Worm (Caenorhabditis elegans) whole organism, young adult: ENCODE data around the gene F27D9.2.

ENCODE experiments used
- B0035.1 ChIP-seq: sonication (generic microtip); optimal IDR thresholded peaks from 2 replicates; lab custom pipeline; 2016; ENCODE audit warnings: missing genetic modification characterization, mild to moderate bottlenecking, missing compliant biosample characterization, missing genotype, missing genetic modification reagents
- B0336.3 ChIP-seq: fragments of 200-800 bp; sonication (Bioruptor generic); IDR thresholded peaks from 2 replicates; pipeline ENCODE4 v1.3.6; 2022; ENCODE audit warnings: missing genetic modification characterization, missing compliant biosample characterization
- C17E4.6 ChIP-seq: fragments of 200-800 bp; sonication (Bioruptor generic); IDR thresholded peaks from 2 replicates; pipeline ENCODE4 v1.3.6; 2022; ENCODE audit warnings: missing genetic modification reagents, missing genetic modification characterization, missing compliant biosample characterization
- D2030.7 ChIP-seq: fragments of 200-800 bp; sonication (Bioruptor generic); IDR thresholded peaks from 2 replicates; pipeline ENCODE4 v1.3.6; 2022; ENCODE audit warnings: missing genetic modification reagents, missing genetic modification characterization, missing compliant biosample characterization
- F10E7.11 ChIP-seq: sonication (generic microtip); optimal IDR thresholded peaks from 2 replicates; lab custom pipeline; 2017; ENCODE audit warnings: mild to moderate bottlenecking, missing genetic modification characterization, moderate library complexity, missing compliant biosample characterization
- F22D6.2 ChIP-seq: sonication (generic microtip); optimal IDR thresholded peaks from 2 replicates; lab custom pipeline; 2016; ENCODE audit warnings: mild to moderate bottlenecking, missing genetic modification characterization, missing compliant biosample characterization
- F33H1.4 ChIP-seq: fragments of 200-800 bp; sonication (Bioruptor generic); IDR thresholded peaks from 2 replicates; pipeline ENCODE4 v1.3.6; 2022; ENCODE audit warnings: missing genetic modification reagents, missing genetic modification characterization, missing compliant biosample characterization
- F49E8.2 ChIP-seq: sonication (generic microtip); optimal IDR thresholded peaks from 3 replicates; lab custom pipeline; 2017; ENCODE audit warnings: missing genetic modification characterization, mild to moderate bottlenecking, missing compliant biosample characterization, antibody characterized with exemption, moderate library complexity; ENCODE audit not compliant: insufficient read depth
- Y53G8AR.9 ChIP-seq: fragments of 200-800 bp; sonication (Bioruptor generic); conservative IDR thresholded peaks from 2 replicates; pipeline ENCODE4 v1.3.6; 2022; ENCODE audit warnings: missing genetic modification reagents, missing genetic modification characterization, missing compliant biosample characterization
- ama-1 ChIP-seq, 3 experiments: fragments of 150-350 bp in 1 of 3; sonication (generic microtip) in 2 of 3; optimal IDR thresholded peaks; 2 replicates each; lab custom pipeline; 2014 to 2018; ENCODE audit warnings: missing biosample characterization in 2 of 3, missing genetic modification characterization in 2 of 3, missing genetic modification reagents in 2 of 3
- aptf-2 ChIP-seq: fragments of 200-800 bp; sonication (Bioruptor generic); conservative IDR thresholded peaks from 2 replicates; pipeline ENCODE4 v1.3.6; 2022; ENCODE audit warnings: missing genetic modification reagents, missing genetic modification characterization, missing compliant biosample characterization
- attf-3 ChIP-seq: fragments of 200-800 bp; sonication (Bioruptor generic); conservative IDR thresholded peaks from 2 replicates; pipeline ENCODE4 v1.3.6; 2022; ENCODE audit warnings: missing genetic modification reagents, missing genetic modification characterization, missing compliant biosample characterization
- attf-5 ChIP-seq: fragments of 200-800 bp; sonication (Bioruptor generic); optimal IDR thresholded peaks from 2 replicates; lab custom pipeline; 2018; ENCODE audit warnings: mild to moderate bottlenecking, missing genetic modification characterization, missing compliant biosample characterization
- ccch-3 ChIP-seq: fragments of 200-800 bp; sonication (Bioruptor generic); optimal IDR thresholded peaks from 2 replicates; lab custom pipeline; 2018; ENCODE audit warnings: mild to moderate bottlenecking, missing genetic modification characterization, missing compliant biosample characterization
- cebp-1 ChIP-seq, 2 experiments: fragments of 200-800 bp in 1 of 2; sonication (Bioruptor generic) in 1 of 2; sonication (generic microtip) in 1 of 2; IDR thresholded peaks in 1 of 2; optimal IDR thresholded peaks in 1 of 2; 2 replicates each; pipeline versions ENCODE4 v1.3.6 to Lab custom; 2017 to 2022; ENCODE audit warnings: missing compliant biosample characterization in 2 of 2, missing genetic modification characterization in 2 of 2, mild to moderate bottlenecking in 1 of 2, missing genetic modification reagents in 1 of 2, moderate library complexity in 1 of 2
- ceh-100 ChIP-seq: fragments of 200-800 bp; sonication (Bioruptor generic); IDR thresholded peaks from 2 replicates; pipeline ENCODE4 v1.3.6; 2022; ENCODE audit warnings: missing genetic modification reagents, missing genetic modification characterization, missing compliant biosample characterization
- ceh-40 ChIP-seq: fragments of 200-800 bp; sonication (Bioruptor generic); IDR thresholded peaks from 2 replicates; pipeline ENCODE4 v1.3.6; 2022; ENCODE audit warnings: missing genetic modification characterization, missing compliant biosample characterization
- ceh-58 ChIP-seq: fragments of 200-800 bp; sonication (Bioruptor generic); IDR thresholded peaks from 2 replicates; pipeline ENCODE4 v1.3.6; 2022; ENCODE audit warnings: missing genetic modification characterization, missing compliant biosample characterization
- dpl-1 ChIP-seq: fragments of 150-350 bp; optimal IDR thresholded peaks from 2 replicates; lab custom pipeline; 2014; ENCODE audit warnings: missing biosample characterization, missing genetic modification reagents, missing genetic modification characterization
- egl-18 ChIP-seq: fragments of 200-800 bp; sonication (Bioruptor generic); IDR thresholded peaks from 2 replicates; pipeline ENCODE4 v1.3.6; 2022; ENCODE audit warnings: missing genetic modification reagents, missing genetic modification characterization, missing compliant biosample characterization
- egl-44 ChIP-seq: fragments of 200-800 bp; sonication (Bioruptor generic); IDR thresholded peaks from 2 replicates; pipeline ENCODE4 v1.3.6; 2022; ENCODE audit warnings: missing genetic modification reagents, missing genetic modification characterization, missing compliant biosample characterization
- ekl-4 ChIP-seq: fragments of 200-800 bp; sonication (Bioruptor generic); IDR thresholded peaks from 2 replicates; pipeline ENCODE4 v1.3.6; 2022; ENCODE audit warnings: missing genetic modification reagents, missing genetic modification characterization, missing compliant biosample characterization
- hsf-1 ChIP-seq: fragments of 200-800 bp; sonication (Bioruptor generic); IDR thresholded peaks from 2 replicates; pipeline ENCODE4 v1.3.6; 2022; ENCODE audit warnings: missing genetic modification reagents, missing genetic modification characterization, missing compliant biosample characterization
- let-526 ChIP-seq: fragments of 200-800 bp; sonication (Bioruptor generic); IDR thresholded peaks from 2 replicates; pipeline ENCODE4 v1.3.6; 2022; ENCODE audit warnings: missing genetic modification reagents, missing genetic modification characterization, missing compliant biosample characterization
- lin-35 ChIP-seq, 3 experiments: fragments of 150-350 bp in 2 of 3; sonication (generic microtip) in 1 of 3; optimal IDR thresholded peaks; 2 replicates each; lab custom pipeline; 2014 to 2018; ENCODE audit warnings: missing biosample characterization in 3 of 3, missing genetic modification characterization in 3 of 3, missing genetic modification reagents in 3 of 3
- lsy-27 ChIP-seq: sonication (generic microtip); optimal IDR thresholded peaks from 2 replicates; lab custom pipeline; 2017; ENCODE audit warnings: missing genetic modification characterization, mild to moderate bottlenecking, missing compliant biosample characterization, antibody characterized with exemption, missing genotype, borderline replicate concordance; ENCODE audit not compliant: insufficient read depth
- madf-10 ChIP-seq: sonication (generic microtip); optimal IDR thresholded peaks from 2 replicates; lab custom pipeline; 2016; ENCODE audit warnings: mild to moderate bottlenecking, missing genetic modification characterization, missing compliant biosample characterization
- mel-28 ChIP-seq: sonication (generic microtip); optimal IDR thresholded peaks from 2 replicates; lab custom pipeline; 2016; ENCODE audit warnings: borderline replicate concordance, mild to moderate bottlenecking, missing genetic modification characterization, missing compliant biosample characterization
- mxl-1 ChIP-seq: sonication (generic microtip); optimal IDR thresholded peaks from 2 replicates; lab custom pipeline; 2016; ENCODE audit warnings: missing genetic modification characterization, missing compliant biosample characterization
- nfya-1 ChIP-seq: sonication (generic microtip); optimal IDR thresholded peaks from 2 replicates; lab custom pipeline; 2017; ENCODE audit warnings: antibody characterized with exemption, missing compliant biosample characterization, missing genetic modification characterization, borderline replicate concordance; ENCODE audit not compliant: insufficient read depth
- nfya-2 ChIP-seq: fragments of 200-800 bp; sonication (Bioruptor generic); IDR thresholded peaks from 2 replicates; pipeline ENCODE4 v1.3.6; 2022; ENCODE audit warnings: missing genetic modification reagents, missing genetic modification characterization, missing compliant biosample characterization
- nhr-90 ChIP-seq: sonication (generic microtip); optimal IDR thresholded peaks from 2 replicates; lab custom pipeline; 2016; ENCODE audit warnings: missing genotype, mild to moderate bottlenecking, missing genetic modification characterization, missing compliant biosample characterization
- pbrm-1 ChIP-seq: fragments of 200-800 bp; sonication (Bioruptor generic); IDR thresholded peaks from 2 replicates; pipeline ENCODE4 v1.3.6; 2022; ENCODE audit warnings: missing genetic modification reagents, missing genetic modification characterization, missing compliant biosample characterization
- rec-8 ChIP-seq, 2 experiments: sonication (generic microtip); optimal IDR thresholded peaks; 2 replicates each; lab custom pipeline; 2016; ENCODE audit warnings: mild to moderate bottlenecking in 2 of 2, missing genetic modification characterization in 2 of 2, missing genetic modification reagents in 2 of 2, missing genotype in 2 of 2, missing biosample characterization in 1 of 2, missing compliant biosample characterization in 1 of 2, moderate library complexity in 1 of 2
- sdz-38 ChIP-seq: sonication (generic microtip); optimal IDR thresholded peaks from 2 replicates; lab custom pipeline; 2016; ENCODE audit warnings: missing genotype, missing genetic modification characterization, missing compliant biosample characterization
- snpc-1.1 ChIP-seq: sonication (generic microtip); optimal IDR thresholded peaks from 2 replicates; lab custom pipeline; 2017; ENCODE audit warnings: missing genetic modification characterization, mild to moderate bottlenecking, missing compliant biosample characterization, antibody characterized with exemption, moderate library complexity, missing genotype, missing genetic modification reagents; ENCODE audit not compliant: insufficient read depth
- ztf-3 ChIP-seq: fragments of 200-800 bp; sonication (Bioruptor generic); optimal IDR thresholded peaks from 2 replicates; lab custom pipeline; 2018; ENCODE audit warnings: mild to moderate bottlenecking, missing genetic modification characterization, missing compliant biosample characterization

Gene F27D9.2

ce11 chrX:7681965-7682946 lies 9.5 kb downstream of the F27D9.2 start, which contains the start of gene unc-18:
unc-18 (plus strand) TSS chrX:7682896.
- TF ChIP-seq egl-18 (GFP tag; lab: Robert Waterston, UW), result no peak
- TF ChIP-seq B0336.3 (GFP tag; lab: Robert Waterston, UW), result no peak
- peak in 1 of 3 experiments; percentile 25 for TF ChIP-seq lin-35 (GFP tag; optimal IDR thresholded peaks at IDR 0.05; lab: Kevin White, UChicago)

ce11 chrX:7689119-7689518 lies 16.3 kb downstream of the F27D9.2 start, which contains the start of gene clik-2:
clik-2 (minus strand) TSS chrX:7689219.
- TF ChIP-seq dpl-1 (GFP tag; lab: Kevin White, UChicago) (no peak), C17E4.6 (GFP tag; lab: Robert Waterston, UW) (no peak), F49E8.2 (tag; lab: Kevin White, UChicago) (no peak), sdz-38 (tag; lab: Kevin White, UChicago) (no peak), nfya-1 (tag; lab: Kevin White, UChicago) (no peak), D2030.7 (GFP tag; lab: Robert Waterston, UW) (no peak), mxl-1 (tag; lab: Kevin White, UChicago) (no peak), ceh-40 (GFP tag; lab: Robert Waterston, UW) (no peak)

DNA sequence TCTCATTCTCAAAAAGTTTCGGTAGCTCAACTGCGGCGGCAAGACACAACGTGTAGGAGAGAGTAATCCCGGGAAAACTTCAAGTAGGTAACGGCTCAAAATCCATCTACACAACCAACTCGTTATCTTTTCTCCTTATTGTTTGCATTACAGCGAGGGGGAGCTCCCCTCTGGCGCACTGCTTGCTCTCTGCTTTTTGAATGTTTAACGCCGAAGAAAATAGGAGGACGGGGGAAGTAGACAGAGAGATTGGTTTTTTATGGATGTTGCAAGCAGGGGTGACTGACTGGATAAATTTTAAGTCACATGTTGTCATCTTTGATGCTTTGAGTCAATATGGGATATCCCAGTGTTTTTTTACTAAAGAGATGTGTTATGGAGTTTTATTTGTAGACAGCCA lies 16.8 kb downstream of the F27D9.2 start:
- TF ChIP-seq ceh-100 (GFP tag; lab: Robert Waterston, UW) (no peak), attf-3 (GFP tag; lab: Robert Waterston, UW) (no peak), madf-10 (tag; lab: Kevin White, UChicago) (no peak), egl-44 (GFP tag; lab: Robert Waterston, UW) (no peak), cebp-1 (GFP tag; IDR thresholded peaks at IDR 0.05; lab: Robert Waterston, UW) (no peak), cebp-1 (tag; optimal IDR thresholded peaks at IDR 0.05; lab: Kevin White, UChicago) (no peak), ztf-3 (GFP tag; lab: Kevin White, UChicago) (no peak), attf-5 (no peak), egl-18 (GFP tag; lab: Robert Waterston, UW) (no peak), let-526 (no peak), ekl-4 (GFP tag; lab: Robert Waterston, UW) (no peak), F22D6.2 (tag; lab: Kevin White, UChicago) (no peak), pbrm-1 (GFP tag; lab: Robert Waterston, UW) (no peak), nfya-2 (GFP tag; lab: Robert Waterston, UW) (no peak), ceh-58 (GFP tag; lab: Robert Waterston, UW) (no peak)

DNA sequence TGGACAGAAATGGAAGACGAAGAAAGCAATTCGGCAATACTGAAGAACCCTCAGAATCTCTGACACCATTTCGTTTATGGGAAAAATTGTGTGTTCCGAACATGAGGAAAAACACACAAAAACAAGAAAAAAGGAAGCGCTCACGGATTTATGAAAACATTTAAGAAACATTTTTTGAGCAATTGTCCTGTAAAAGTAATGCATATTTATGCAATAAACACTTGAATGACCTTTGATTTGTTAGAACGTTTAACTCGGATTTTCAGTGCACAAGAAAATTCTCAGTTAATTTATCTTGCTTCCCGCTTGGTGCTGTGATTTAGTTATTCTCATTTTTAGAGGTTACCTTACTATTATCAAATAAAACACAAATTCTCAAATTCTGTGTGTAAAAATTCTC lies 31.1 kb downstream of the F27D9.2 start:
- TF ChIP-seq mel-28 (tag; lab: Kevin White, UChicago) (no peak), ccch-3 (no peak), F10E7.11 (no peak), B0035.1 (tag; lab: Kevin White, UChicago) (no peak), rec-8 (tag; optimal IDR thresholded peaks at IDR 0.05; lab: Kevin White, UChicago) (no peak), dpl-1 (GFP tag; lab: Kevin White, UChicago) (no peak), nhr-90 (tag; lab: Kevin White, UChicago) (no peak), F33H1.4 (GFP tag; lab: Robert Waterston, UW) (no peak), aptf-2 (GFP tag; lab: Robert Waterston, UW) (no peak), Y53G8AR.9 (GFP tag; lab: Robert Waterston, UW) (no peak), ama-1 (optimal IDR thresholded peaks at IDR 0.05; lab: Kevin White, UChicago) (no peak), ama-1 (GFP tag; optimal IDR thresholded peaks at IDR 0.05; lab: Kevin White, UChicago) (no peak), snpc-1.1 (no peak), mxl-1 (tag; lab: Kevin White, UChicago) (no peak), egl-44 (GFP tag; lab: Robert Waterston, UW) (no peak), attf-5 (no peak), lsy-27 (tag; lab: Kevin White, UChicago) (no peak), let-526 (no peak), hsf-1 (no peak)
